Fruit fly (Drosophila melanogaster) S2 (cell line): Measurements from ENCODE around the gene CG32485.

Experiments used
- CG8478 ChIP-seq: fragments of >200 bp; optimal IDR thresholded peaks from 2 replicates; lab custom pipeline; 2018
- CTCF ChIP-seq, 2 experiments: fragments of >200 bp; optimal IDR thresholded peaks; 2 replicates each; lab custom pipeline; 2018

DNA sequence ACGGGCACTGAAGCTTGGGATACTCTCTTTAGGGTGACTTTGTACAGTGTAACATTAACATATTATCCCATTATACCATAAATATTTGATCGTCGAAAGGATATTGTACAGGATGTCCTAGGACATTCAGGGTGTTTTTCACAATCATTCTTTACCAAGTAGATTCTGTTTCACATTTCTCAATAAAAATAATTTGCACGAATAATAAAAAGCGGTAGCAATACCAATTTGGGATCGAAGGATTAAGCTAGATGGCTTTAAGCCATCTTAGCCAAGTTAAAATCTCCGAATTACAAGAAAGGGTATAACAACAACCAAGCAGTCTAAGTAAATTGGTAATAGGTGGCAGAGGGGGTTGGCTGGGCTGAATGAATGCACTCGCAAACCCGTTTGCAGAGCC lies 24.3 kb downstream of the CG32485 start:
- TF ChIP-seq CG8478 (lab: Kevin White, UChicago) (no peak), CTCF (optimal IDR thresholded peaks at IDR 0.05; lab: Kevin White, UChicago) (no peak)
